Worm (Caenorhabditis elegans): ENCODE results near the gene ddx-23.
A peak's percentile ranks its signal among the peaks of the same experiment; 100 is the strongest.

Gene ddx-23

ce11 chrIII:5828065-5828464 is 25.0 kb downstream of the ddx-23 start:
- no peak for TF ChIP-seq unc-120 (tag; optimal IDR thresholded peaks at IDR 0.05; ENCODE audit: poor library complexity, severe bottlenecking)
- no peak for TF ChIP-seq bed-3 (GFP tag; optimal IDR thresholded peaks at IDR 0.05)
- no peak for TF ChIP-seq ceh-39 (tag; optimal IDR thresholded peaks at IDR 0.05)
- TF ChIP-seq blmp-1 (tag; optimal IDR thresholded peaks at IDR 0.05) = no peak
- TF ChIP-seq mls-2 (tag; optimal IDR thresholded peaks at IDR 0.05) = no peak
- no peak for TF ChIP-seq M03D4.4 (tag; optimal IDR thresholded peaks at IDR 0.05)
- TF ChIP-seq flh-1 (GFP tag; optimal IDR thresholded peaks at IDR 0.05) = no peak

ce11 chrIII:5826895-5827437 is 26.1 kb downstream of the ddx-23 start:
- TF ChIP-seq ces-1 (GFP tag; optimal IDR thresholded peaks at IDR 0.05) (peak; percentile 88), ceh-43 (GFP tag; optimal IDR thresholded peaks at IDR 0.05) (no peak)

- TF ChIP-seq tbx-8 (GFP tag; optimal IDR thresholded peaks at IDR 0.05) (no peak), unc-62 (GFP tag; optimal IDR thresholded peaks at IDR 0.05) (peak; percentile 15)
Measured at ce11 chrIII:5824450-5824972, 28.6 kb downstream of the ddx-23 start.

- TF ChIP-seq M03D4.4 (tag; optimal IDR thresholded peaks at IDR 0.05) = no peak
Measured at ce11 chrIII:5823617-5824016, 29.5 kb downstream of the ddx-23 start, which contains the start of gene R12B2.8. Gene R12B2.8, plus strand, starts transcription at chrIII:5823917.

ce11 chrIII:5822816-5823215 is 30.3 kb downstream of the ddx-23 start:
- TF ChIP-seq hlh-1 (tag; optimal IDR thresholded peaks at IDR 0.05) (no peak), ces-1 (GFP tag; optimal IDR thresholded peaks at IDR 0.05) (peak; percentile 58), ceh-39 (tag; optimal IDR thresholded peaks at IDR 0.05) (no peak), lsy-2 (tag; optimal IDR thresholded peaks at IDR 0.05) (no peak), pha-4 (tag; optimal IDR thresholded peaks at IDR 0.05) (no peak)

ce11 chrIII:5815932-5816331 is 37.1 kb downstream of the ddx-23 start, which contains the start of gene sma-4:
Gene sma-4, plus strand, starts transcription at chrIII:5816232.
- TF ChIP-seq drap-1 (GFP tag; optimal IDR thresholded peaks at IDR 0.05) (no peak), unc-120 (tag; optimal IDR thresholded peaks at IDR 0.05; ENCODE audit: poor library complexity, severe bottlenecking) (no peak), hlh-1 (tag; optimal IDR thresholded peaks at IDR 0.05) (no peak), bed-3 (GFP tag; optimal IDR thresholded peaks at IDR 0.05) (no peak), ham-2 (GFP tag; optimal IDR thresholded peaks at IDR 0.05) (no peak)

- no peak for TF ChIP-seq sem-2 (GFP tag; optimal IDR thresholded peaks at IDR 0.05)
- TF ChIP-seq nhr-76 (tag; optimal IDR thresholded peaks at IDR 0.05) = no peak
- TF ChIP-seq lin-13 (tag; optimal IDR thresholded peaks at IDR 0.05) = peak; percentile 13
- TF ChIP-seq flh-1 (GFP tag; optimal IDR thresholded peaks at IDR 0.05) = no peak
- TF ChIP-seq unc-62 (GFP tag; optimal IDR thresholded peaks at IDR 0.05) = no peak
- no peak for TF ChIP-seq ces-1 (GFP tag; optimal IDR thresholded peaks at IDR 0.05)
- no peak for TF ChIP-seq hlh-1 (tag; optimal IDR thresholded peaks at IDR 0.05)
- no peak for TF ChIP-seq mep-1 (tag; optimal IDR thresholded peaks at IDR 0.05)
Measured at ce11 chrIII:5814799-5815198, 38.3 kb downstream of the ddx-23 start, which contains the start of gene R12B2.7. Gene R12B2.7, plus strand, starts transcription at chrIII:5815045.

- TF ChIP-seq pha-4 (tag; optimal IDR thresholded peaks at IDR 0.05) = no peak
- TF ChIP-seq mep-1 (tag; optimal IDR thresholded peaks at IDR 0.05) = no peak
- no peak for TF ChIP-seq ztf-11 (tag; optimal IDR thresholded peaks at IDR 0.05)
- no peak for TF ChIP-seq ceh-43 (GFP tag; optimal IDR thresholded peaks at IDR 0.05)
- no peak for TF ChIP-seq lin-13 (tag; optimal IDR thresholded peaks at IDR 0.05)
- no peak for TF ChIP-seq mls-2 (tag; optimal IDR thresholded peaks at IDR 0.05)
- TF ChIP-seq flh-1 (GFP tag; optimal IDR thresholded peaks at IDR 0.05) = no peak
- no peak for TF ChIP-seq nhr-237 (tag; optimal IDR thresholded peaks at IDR 0.05)
- TF ChIP-seq unc-62 (GFP tag; optimal IDR thresholded peaks at IDR 0.05) = no peak
- TF ChIP-seq zip-8 (tag; optimal IDR thresholded peaks at IDR 0.05) = no peak
- TF ChIP-seq lin-32 (GFP tag; optimal IDR thresholded peaks at IDR 0.05) = no peak
- TF ChIP-seq hlh-1 (tag; optimal IDR thresholded peaks at IDR 0.05) = no peak
- TF ChIP-seq unc-39 (tag; optimal IDR thresholded peaks at IDR 0.05) = no peak
- TF ChIP-seq nhr-2 (tag; optimal IDR thresholded peaks at IDR 0.05) = no peak
- TF ChIP-seq ces-1 (GFP tag; optimal IDR thresholded peaks at IDR 0.05) = no peak
- no peak for TF ChIP-seq tbx-8 (GFP tag; optimal IDR thresholded peaks at IDR 0.05)
- TF ChIP-seq elt-3 (tag; optimal IDR thresholded peaks at IDR 0.05) = no peak
Measured at ce11 chrIII:5814098-5814497, 39.0 kb downstream of the ddx-23 start.
